Worm (Caenorhabditis elegans): ENCODE data around the gene pdha-1.

The pdha-1 gene

ce11 chrII:8062334-8062791 lies 3.7 kb upstream of the pdha-1 start, which contains the start of gene ufd-2 (continued):
- TF ChIP-seq dpl-1 (GFP tag; optimal IDR thresholded peaks at IDR 0.05) (peak; percentile 57), ama-1 (optimal IDR thresholded peaks at IDR 0.05) (no peak), dve-1 (tag; optimal IDR thresholded peaks at IDR 0.05; ENCODE audit: insufficient read depth) (peak; percentile 45), mxl-3 (GFP tag; optimal IDR thresholded peaks at IDR 0.05) (peak; percentile 69)

- no peak for TF ChIP-seq gei-8 (GFP tag; optimal IDR thresholded peaks at IDR 0.05)
- peak in 1 of 2 experiments; percentile 48 for TF ChIP-seq mdl-1 (tag; optimal IDR thresholded peaks at IDR 0.05)
- peak; percentile 6 for TF ChIP-seq nhr-28 (tag; optimal IDR thresholded peaks at IDR 0.05)
- TF ChIP-seq hlh-30 (tag; optimal IDR thresholded peaks at IDR 0.05; ENCODE audit: insufficient read depth): peak; percentile 7
- TF ChIP-seq hlh-11 (tag; optimal IDR thresholded peaks at IDR 0.05): peak; percentile 22
- no peak for TF ChIP-seq ZK337.2 (GFP tag; IDR thresholded peaks at IDR 0.05)
- 0 out of 2 replicates have a peak, but pooled peaks have one; percentile 17 for TF ChIP-seq dmd-6 (GFP tag; IDR thresholded peaks at IDR 0.05)
- TF ChIP-seq mep-1 (tag; optimal IDR thresholded peaks at IDR 0.05): no peak
- TF ChIP-seq daf-16 (GFP tag; optimal IDR thresholded peaks at IDR 0.05): no peak
- TF ChIP-seq daf-16 (tag; optimal IDR thresholded peaks at IDR 0.05): peak; percentile 59
- peak; percentile 46 for TF ChIP-seq aha-1 (tag)
- TF ChIP-seq mxl-3 (GFP tag; optimal IDR thresholded peaks at IDR 0.05): peak; percentile 48
- TF ChIP-seq pqm-1 (tag; optimal IDR thresholded peaks at IDR 0.05): peak; percentile 60
Measured at ce11 chrII:8071012-8071625, 5.0 kb downstream of the pdha-1 start.

ce11 chrII:8071801-8072544 lies 5.9 kb downstream of the pdha-1 start:
- TF ChIP-seq zag-1 (tag; optimal IDR thresholded peaks at IDR 0.05) (no peak), mes-2 (tag; optimal IDR thresholded peaks at IDR 0.05; ENCODE audit: poor library complexity, severe bottlenecking) (no peak), zip-11 (GFP tag; IDR thresholded peaks at IDR 0.05) (no peak), nhr-48 (tag; optimal IDR thresholded peaks at IDR 0.05) (peak; percentile 81), zfp-2 (tag; optimal IDR thresholded peaks at IDR 0.05) (no peak), Y75B8A.6 (GFP tag; IDR thresholded peaks at IDR 0.05) (no peak), madf-5 (GFP tag; IDR thresholded peaks at IDR 0.05) (no peak), nhr-28 (tag; optimal IDR thresholded peaks at IDR 0.05) (peak; percentile 16), daf-16 (GFP tag; optimal IDR thresholded peaks at IDR 0.05) (peak in 1 of 2 experiments; percentile 63), daf-16 (tag; optimal IDR thresholded peaks at IDR 0.05) (no peak), ctbp-1 (GFP tag; IDR thresholded peaks at IDR 0.05) (peak; percentile 73; the same call in 1 of the 2 replicates), daf-19 (GFP tag; conservative IDR thresholded peaks at IDR 0.05) (no peak), unc-39 (tag; optimal IDR thresholded peaks at IDR 0.05) (no peak), nhr-10 (tag; optimal IDR thresholded peaks at IDR 0.05) (no peak), unc-62 (GFP tag; optimal IDR thresholded peaks at IDR 0.05 in 1 of 2) (peak in 1 of 2 experiments; percentile 99), unc-62 (tag; optimal IDR thresholded peaks at IDR 0.05) (no peak), daf-12 (tag; optimal IDR thresholded peaks at IDR 0.05) (no peak), F49E8.2 (tag; optimal IDR thresholded peaks at IDR 0.05; ENCODE audit: borderline replicate concordance) (no peak), cey-2 (tag; optimal IDR thresholded peaks at IDR 0.05; ENCODE audit: borderline replicate concordance, insufficient read depth) (no peak), zip-2 (tag; optimal IDR thresholded peaks at IDR 0.05) (no peak), nhr-42 (GFP tag; IDR thresholded peaks at IDR 0.05) (no peak), nhr-25 (tag; optimal IDR thresholded peaks at IDR 0.05; ENCODE audit: borderline replicate concordance, insufficient read depth) (no peak), Y48G9A.11 (GFP tag; IDR thresholded peaks at IDR 0.05) (no peak), lin-39 (tag; optimal IDR thresholded peaks at IDR 0.05) (no peak), ZK337.2 (GFP tag; IDR thresholded peaks at IDR 0.05) (no peak), ztf-7 (tag; optimal IDR thresholded peaks at IDR 0.05) (no peak), T26A8.4 (GFP tag; IDR thresholded peaks at IDR 0.05) (0 out of 2 replicates have a peak, but pooled peaks have one; percentile 23), F10B5.3 (tag; optimal IDR thresholded peaks at IDR 0.05) (no peak), nhr-102 (tag; optimal IDR thresholded peaks at IDR 0.05) (no peak), ceh-82 (tag; optimal IDR thresholded peaks at IDR 0.05) (no peak), ceh-20 (GFP tag; IDR thresholded peaks at IDR 0.05) (peak; percentile 74; the same call in 1 of the 2 replicates), F26F4.8 (GFP tag; conservative IDR thresholded peaks at IDR 0.05) (no peak), T20F7.1 (GFP tag; optimal IDR thresholded peaks at IDR 0.05) (no peak)
